Fruit fly (Drosophila melanogaster) whole organism, wandering third instar larva: ENCODE measurements around the gene Rgl.

Source experiments
- CG9705 ChIP-seq: fragments of 200-800 bp; sonication (Bioruptor generic); optimal IDR thresholded peaks from 2 replicates; lab custom pipeline; 2018; ENCODE audit warnings: missing biosample characterization, mild to moderate bottlenecking, missing genetic modification characterization
- Sp1 ChIP-seq: fragments of 200-800 bp; sonication (Bioruptor generic); optimal IDR thresholded peaks from 3 replicates; lab custom pipeline; 2019; ENCODE audit warnings: missing biosample characterization, mild to moderate bottlenecking, missing genetic modification characterization, moderate library complexity
- foxo ChIP-seq, 2 experiments: fragments of 200-800 bp; sonication (Bioruptor generic); optimal IDR thresholded peaks; 2 replicates in 1 of 2; 3 replicates in 1 of 2; lab custom pipeline; 2016 to 2017; ENCODE audit warnings: missing biosample characterization in 2 of 2, missing genetic modification characterization in 2 of 2
- jim ChIP-seq: fragments of 175-275, 200-325 bp; sonication (Bioruptor generic); optimal IDR thresholded peaks from 2 replicates; lab custom pipeline; 2016; ENCODE audit warnings: missing biosample characterization, mild to moderate bottlenecking, missing genetic modification characterization

DNA sequence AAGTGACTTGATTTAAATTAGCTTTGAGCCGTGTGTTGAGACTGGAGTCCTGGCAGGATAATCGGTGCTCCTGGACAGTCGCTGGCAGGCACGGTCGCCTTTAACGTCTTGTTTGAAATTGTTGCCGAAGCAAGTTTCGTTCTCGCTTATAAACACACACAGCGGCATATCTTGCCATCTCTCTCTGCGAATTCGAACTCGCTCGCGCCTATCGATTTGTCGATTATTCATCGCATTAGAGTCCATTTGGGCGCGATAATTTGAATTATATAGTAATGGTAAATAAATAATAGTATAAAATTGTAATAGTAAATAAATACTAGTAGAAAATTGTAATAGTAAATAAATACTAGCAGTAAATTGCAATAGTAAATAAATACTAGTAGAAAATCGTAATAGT is 58.4 kb downstream of the Rgl start, which contains the start of gene CG8745:
- TF ChIP-seq jim (GFP tag; lab: Kevin White, UChicago) (no peak), Sp1 (no peak), foxo (GFP tag; optimal IDR thresholded peaks at IDR 0.05; lab: Kevin White, UChicago) (no peak), CG9705 (GFP tag; lab: Kevin White, UChicago) (no peak)
